Worm (Caenorhabditis elegans): ENCODE data around the gene lmtr-5.

The lmtr-5 gene

ce11 chrIII:3219050-3219449, 35.6 kb downstream of the lmtr-5 start, which contains the start of gene frm-8:
Gene frm-8 (minus strand): TSS chrIII:3219150.
- TF ChIP-seq him-1 (tag; optimal IDR thresholded peaks at IDR 0.05): no peak
- TF ChIP-seq dao-5 (tag; optimal IDR thresholded peaks at IDR 0.05): no peak
- TF ChIP-seq W03F9.2 (tag; optimal IDR thresholded peaks at IDR 0.05): no peak

ce11 chrIII:3220287-3220686, 36.8 kb downstream of the lmtr-5 start:
- TF ChIP-seq him-1 (tag; optimal IDR thresholded peaks at IDR 0.05) (no peak), W03F9.2 (tag; optimal IDR thresholded peaks at IDR 0.05) (no peak), dao-5 (tag; optimal IDR thresholded peaks at IDR 0.05) (no peak)

- TF ChIP-seq W03F9.2 (tag; optimal IDR thresholded peaks at IDR 0.05) (no peak), him-1 (tag; optimal IDR thresholded peaks at IDR 0.05) (no peak)
Observed at ce11 chrIII:3222707-3223106, 39.2 kb downstream of the lmtr-5 start.

ce11 chrIII:3224102-3224501, 40.6 kb downstream of the lmtr-5 start:
- TF ChIP-seq him-1 (tag; optimal IDR thresholded peaks at IDR 0.05): no peak
- TF ChIP-seq dao-5 (tag; optimal IDR thresholded peaks at IDR 0.05): no peak
- TF ChIP-seq W03F9.2 (tag; optimal IDR thresholded peaks at IDR 0.05): no peak

ce11 chrIII:3232650-3233152, 49.2 kb downstream of the lmtr-5 start, which contains the start of gene Y53G8AL.1:
Gene Y53G8AL.1 (plus strand): TSS chrIII:3233102.
- TF ChIP-seq dao-5 (tag; optimal IDR thresholded peaks at IDR 0.05): no peak

Measured in whole organism, L4/young adult.